Fruit fly (Drosophila melanogaster) Kc167 (cell line): ENCODE data around the gene CG42393.

ENCODE experiments used
- Myc ChIP-seq: fragments of >200 bp; optimal IDR thresholded peaks from 2 replicates; lab custom pipeline; 2017; ENCODE audit warnings: missing external identifiers
- Sin3A ChIP-seq: fragments of >200 bp; optimal IDR thresholded peaks from 2 replicates; lab custom pipeline; 2018; ENCODE audit warnings: missing external identifiers
- h ChIP-seq: fragments of >200 bp; optimal IDR thresholded peaks from 3 replicates; lab custom pipeline; 2018; ENCODE audit warnings: missing external identifiers
- insv ChIP-seq: fragments of >200 bp; optimal IDR thresholded peaks from 3 replicates; lab custom pipeline; 2018; ENCODE audit warnings: missing external identifiers
- psq ChIP-seq: fragments of >200 bp; optimal IDR thresholded peaks from 2 replicates; lab custom pipeline; 2017; ENCODE audit warnings: missing external identifiers
- ttk ChIP-seq: sonication (Bioruptor generic); optimal IDR thresholded peaks from 2 replicates; lab custom pipeline; 2017; ENCODE audit warnings: missing external identifiers

The CG42393 gene

DNA sequence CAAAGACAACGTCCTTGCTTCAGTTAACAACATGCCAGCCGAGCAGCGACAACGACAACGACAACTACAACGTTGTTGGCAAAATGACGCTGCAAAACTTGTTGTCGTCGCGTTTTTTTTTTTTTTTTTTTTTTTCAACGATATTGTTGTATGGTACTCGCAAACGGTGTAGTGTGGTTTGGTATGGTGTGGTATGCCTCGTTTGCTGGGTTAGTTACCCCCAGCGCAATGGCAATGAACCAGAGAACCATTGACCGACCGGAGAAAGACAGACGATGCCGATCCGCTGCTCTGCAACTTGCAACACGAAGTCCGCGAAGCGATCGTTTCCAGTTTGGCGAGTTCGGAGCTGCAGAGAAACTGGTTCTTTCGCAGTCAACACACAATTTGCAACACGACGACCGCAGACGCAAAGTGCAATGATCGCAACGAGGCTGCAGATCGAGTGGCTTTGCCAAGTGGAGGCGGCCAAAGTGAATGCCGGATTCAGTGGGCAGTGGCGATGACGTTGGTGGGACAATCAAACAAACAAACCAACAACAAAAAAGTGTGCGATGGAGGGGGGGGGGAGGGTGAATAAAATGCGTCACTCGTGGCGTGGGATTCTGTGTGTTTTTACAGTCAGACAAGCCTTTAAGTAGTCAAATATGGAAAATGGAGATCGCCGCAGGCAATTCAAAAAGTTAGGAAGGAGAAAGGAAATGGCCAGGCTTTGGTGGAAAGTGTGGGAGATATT, 29.2 kb upstream of the CG42393 start:
- no peak for TF ChIP-seq h
- no peak for TF ChIP-seq insv (lab: Kevin White, UChicago)
- no peak for TF ChIP-seq psq (lab: Kevin White, UChicago)
- no peak for TF ChIP-seq Sin3A (lab: Kevin White, UChicago)
- no peak for TF ChIP-seq Myc (lab: Kevin White, UChicago)
- no peak for TF ChIP-seq ttk (lab: Kevin White, UChicago)

DNA sequence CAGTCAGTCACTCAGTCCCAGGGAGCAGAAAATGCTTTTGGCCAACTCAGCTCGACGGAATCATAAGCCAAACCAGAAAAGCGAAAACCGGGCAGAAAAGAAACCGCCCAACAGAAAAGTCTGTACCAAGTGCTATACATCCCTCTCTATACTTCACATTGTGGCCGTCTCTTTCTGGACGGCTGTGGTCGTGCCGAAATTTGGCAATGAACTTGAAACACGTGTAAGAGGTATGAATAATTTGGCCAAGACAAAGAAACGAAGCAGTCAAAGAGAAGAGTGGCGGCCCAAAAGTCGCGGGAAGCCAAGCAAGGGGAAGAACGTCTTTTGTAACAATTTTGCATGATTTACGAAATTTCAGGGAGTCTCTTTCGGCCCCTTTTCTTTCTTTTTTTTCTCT, 28.2 kb upstream of the CG42393 start:
- TF ChIP-seq insv (lab: Kevin White, UChicago) (no peak), h (no peak), Myc (lab: Kevin White, UChicago) (no peak), psq (lab: Kevin White, UChicago) (no peak), ttk (lab: Kevin White, UChicago) (no peak), Sin3A (lab: Kevin White, UChicago) (no peak)

DNA sequence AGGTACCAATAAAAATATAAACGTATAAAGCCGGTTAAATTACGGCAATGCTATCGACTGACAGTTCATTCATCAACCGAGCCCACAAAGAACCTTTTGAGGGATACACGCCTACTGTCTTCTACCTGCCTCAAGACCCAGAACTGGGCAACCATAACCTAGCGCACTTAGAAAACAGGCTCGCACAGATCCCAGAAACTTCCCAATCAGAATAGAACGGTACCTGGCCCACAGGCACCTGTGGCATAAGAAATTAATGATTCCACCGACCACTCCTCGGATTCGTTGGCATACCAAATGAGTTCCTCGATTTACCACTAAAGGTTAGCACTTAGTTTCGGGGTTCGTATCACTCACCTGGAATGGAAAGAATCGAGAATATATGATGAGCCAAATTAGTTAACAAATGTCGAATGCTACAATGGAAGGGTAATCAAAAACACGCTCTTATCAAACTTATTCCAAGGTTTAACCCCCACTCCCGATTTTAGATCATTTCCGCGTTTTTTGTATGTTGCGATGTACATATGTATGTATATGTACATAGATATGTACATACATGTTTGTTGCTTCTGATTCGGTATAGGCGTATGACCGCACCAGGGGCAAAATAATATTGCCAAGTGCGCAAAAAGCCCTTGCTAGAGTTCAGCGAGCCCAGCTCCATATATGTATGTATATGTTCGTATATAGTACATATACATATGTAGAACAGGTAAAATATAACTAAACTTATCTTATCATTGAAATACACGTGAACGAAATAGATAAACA, 27.2 kb upstream of the CG42393 start:
- TF ChIP-seq psq (lab: Kevin White, UChicago) (no peak), Sin3A (lab: Kevin White, UChicago) (no peak), insv (lab: Kevin White, UChicago) (no peak), Myc (lab: Kevin White, UChicago) (no peak), h (no peak), ttk (lab: Kevin White, UChicago) (no peak)

DNA sequence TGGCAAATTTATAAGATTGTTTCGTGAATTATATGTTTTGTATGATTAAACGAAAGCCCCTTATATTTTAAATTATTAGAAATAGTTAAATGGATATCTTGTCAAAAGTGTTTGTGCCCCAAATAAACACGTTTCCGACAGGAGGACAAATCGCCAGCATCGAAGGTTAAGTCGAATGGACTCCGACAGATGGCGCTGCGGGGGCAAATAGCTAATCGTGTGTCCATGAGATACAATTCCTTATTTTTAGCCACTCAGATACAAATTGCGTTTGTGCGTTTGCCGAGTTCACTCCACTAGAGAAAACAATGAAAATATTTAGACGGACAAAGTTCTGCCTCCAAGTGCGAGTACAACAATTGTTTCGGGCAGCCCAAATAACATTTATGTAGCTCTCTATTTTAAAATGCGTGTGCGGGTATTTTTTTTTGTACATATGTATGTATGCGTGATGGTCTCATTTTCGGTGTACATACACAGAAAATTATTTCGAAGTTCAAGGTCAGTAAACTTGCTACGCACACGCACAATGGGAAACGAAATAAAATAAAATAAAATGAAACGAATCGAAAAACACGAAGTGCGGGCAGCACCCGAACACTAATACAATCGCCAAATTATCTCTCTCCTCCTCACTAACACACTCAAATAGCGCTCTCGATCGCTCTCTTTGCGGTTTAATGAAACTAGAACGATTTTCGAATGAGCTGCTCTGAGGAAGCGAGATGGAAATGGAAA, 26.3 kb upstream of the CG42393 start:
- TF ChIP-seq psq (lab: Kevin White, UChicago) (no peak), Sin3A (lab: Kevin White, UChicago) (no peak), h (no peak), Myc (lab: Kevin White, UChicago) (no peak), insv (lab: Kevin White, UChicago) (no peak), ttk (lab: Kevin White, UChicago) (no peak)

DNA sequence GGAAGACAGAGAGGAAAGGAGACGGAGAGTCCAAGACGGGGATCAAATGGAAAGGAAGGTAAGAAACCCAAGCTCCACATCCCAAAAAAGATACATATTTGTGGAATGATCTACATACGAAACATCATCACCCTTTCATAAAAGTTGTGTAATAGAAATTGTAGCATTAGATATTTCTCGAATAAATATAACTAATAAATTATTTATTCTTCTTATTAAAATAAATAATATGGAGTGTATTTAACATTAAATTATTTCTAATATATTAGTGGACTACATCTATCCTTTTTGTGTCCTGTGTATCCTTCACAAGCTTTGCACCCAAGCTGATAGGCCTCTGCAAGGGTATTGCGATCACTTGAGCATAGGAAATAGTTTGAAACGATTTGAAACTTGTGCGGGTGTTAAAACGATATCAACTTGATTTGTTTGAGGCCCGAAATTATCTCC, 25.7 kb upstream of the CG42393 start:
- TF ChIP-seq Sin3A (lab: Kevin White, UChicago): no peak
- TF ChIP-seq insv (lab: Kevin White, UChicago): no peak
- TF ChIP-seq Myc (lab: Kevin White, UChicago): no peak
- TF ChIP-seq ttk (lab: Kevin White, UChicago): no peak
- TF ChIP-seq psq (lab: Kevin White, UChicago): no peak
- TF ChIP-seq h: no peak

DNA sequence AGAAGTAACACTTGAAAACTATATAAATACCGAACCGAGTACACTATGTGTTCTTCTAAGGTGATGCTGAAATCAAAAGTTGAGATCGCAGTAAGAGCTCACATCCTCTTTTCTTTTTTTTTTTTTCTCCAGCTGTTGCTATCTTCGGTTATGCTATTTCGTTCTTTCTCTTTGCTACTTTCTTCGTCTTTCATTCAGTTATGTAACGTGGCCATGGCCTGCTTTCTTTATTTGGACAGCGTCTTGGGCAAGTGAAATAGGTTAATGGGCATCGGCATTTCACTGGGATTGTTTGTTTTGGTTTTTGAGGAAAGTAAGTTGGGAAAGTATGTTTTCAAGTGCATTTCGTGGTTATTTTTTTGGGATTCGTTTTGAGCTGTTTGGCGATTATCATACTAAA, 24.9 kb upstream of the CG42393 start:
- TF ChIP-seq Myc (lab: Kevin White, UChicago) (no peak), Sin3A (lab: Kevin White, UChicago) (no peak), ttk (lab: Kevin White, UChicago) (no peak), h (no peak)

DNA sequence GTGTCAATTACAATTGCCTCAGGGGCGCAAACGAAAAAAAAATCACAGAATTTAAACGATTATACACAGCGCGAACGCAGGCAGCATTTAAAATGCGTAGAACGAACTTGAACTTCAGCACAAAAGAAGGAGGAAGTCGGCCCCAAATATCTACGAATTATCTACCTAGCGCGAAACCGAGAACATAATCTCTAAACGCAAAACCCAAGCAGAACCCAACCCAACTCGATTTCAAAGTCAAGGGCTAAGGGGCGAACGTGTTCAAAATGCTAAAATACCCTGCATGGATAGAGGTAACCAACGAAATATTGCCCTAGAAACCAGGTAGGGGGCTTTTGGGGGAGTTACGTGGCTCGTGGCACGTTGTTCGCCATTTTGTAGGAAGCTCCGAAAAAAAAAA, 24.0 kb upstream of the CG42393 start:
- TF ChIP-seq Sin3A (lab: Kevin White, UChicago): no peak

DNA sequence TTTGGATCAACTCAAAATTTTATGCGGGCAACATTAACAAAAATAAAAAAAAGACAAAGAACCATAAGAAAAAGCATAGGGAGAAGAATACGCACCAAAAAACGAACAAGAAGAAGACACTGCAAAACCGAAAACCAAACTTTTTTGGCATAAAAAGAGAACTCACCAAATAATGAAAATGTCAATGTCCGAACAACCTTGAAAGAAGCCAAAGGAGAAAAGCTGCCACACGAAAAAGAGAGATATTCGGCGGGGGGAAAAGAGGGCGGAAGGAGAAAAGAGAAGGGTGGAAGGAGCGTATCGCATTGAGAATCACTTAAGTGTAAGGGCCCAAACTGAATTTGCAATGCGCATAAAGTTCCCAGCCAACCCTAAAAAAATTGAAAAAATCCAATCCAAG, 23.5 kb upstream of the CG42393 start:
- TF ChIP-seq psq (lab: Kevin White, UChicago) (no peak), h (no peak), ttk (lab: Kevin White, UChicago) (no peak), Sin3A (lab: Kevin White, UChicago) (no peak), Myc (lab: Kevin White, UChicago) (no peak), insv (lab: Kevin White, UChicago) (no peak)

DNA sequence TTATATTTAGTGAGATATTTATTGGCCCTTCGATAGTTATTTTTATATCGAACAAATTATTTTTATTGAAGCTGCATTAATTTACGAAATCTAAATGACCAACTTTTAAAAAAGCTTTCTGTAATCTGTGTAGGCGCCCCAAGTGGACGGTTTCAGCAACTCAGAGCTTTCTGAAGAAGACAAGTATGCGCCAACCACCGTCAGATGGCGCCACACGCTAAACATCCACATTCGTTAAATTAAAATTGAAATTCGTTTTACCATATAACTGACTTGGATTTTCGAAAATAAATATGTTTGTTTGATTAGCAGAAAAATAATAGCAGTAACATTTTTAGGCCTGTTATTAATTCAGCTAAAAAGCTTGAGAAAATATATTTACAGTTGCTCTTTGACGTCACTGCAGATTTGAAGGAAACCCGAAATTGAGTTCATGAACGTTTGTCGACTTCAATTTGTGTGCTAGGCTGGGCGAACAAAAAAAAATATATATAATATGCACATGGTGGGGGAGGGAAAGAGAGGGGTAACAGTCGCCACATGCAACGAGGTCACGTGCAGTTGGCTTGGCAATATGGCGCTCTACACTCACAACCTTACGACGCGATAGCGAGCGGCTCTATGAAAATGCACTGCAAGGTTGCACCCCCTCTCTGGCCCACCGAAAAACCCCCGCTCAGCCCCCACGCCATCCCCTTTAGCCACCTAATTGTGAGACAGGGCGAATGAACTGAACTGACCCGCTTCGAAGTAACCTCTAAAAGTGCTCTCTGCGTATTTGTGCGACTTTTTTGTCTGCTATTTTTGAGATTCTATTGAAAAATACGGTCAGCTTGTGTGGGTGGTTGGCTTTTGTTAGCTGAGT, 22.7 kb upstream of the CG42393 start:
- TF ChIP-seq Sin3A (lab: Kevin White, UChicago) (no peak), h (peak; percentile 88)

DNA sequence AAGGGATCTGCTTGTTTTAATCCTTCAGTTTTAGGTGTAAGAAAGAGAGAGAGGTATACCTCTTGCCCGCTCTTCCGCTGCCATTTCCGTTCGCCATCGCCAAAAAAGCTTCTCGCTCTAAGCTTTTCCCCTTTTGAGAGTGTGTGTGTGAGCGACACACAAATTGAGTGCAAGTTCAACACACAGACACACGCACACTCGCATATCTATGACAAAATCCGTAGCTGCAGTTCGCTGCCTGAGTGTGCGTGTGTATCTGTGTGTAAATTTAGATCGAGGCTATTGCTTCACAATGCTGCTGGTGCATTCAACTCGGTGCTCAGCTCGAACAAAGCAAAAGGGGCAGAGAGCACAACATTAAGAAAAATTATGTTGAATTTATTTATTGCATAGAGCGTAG, 21.6 kb upstream of the CG42393 start:
- TF ChIP-seq Sin3A (lab: Kevin White, UChicago) (no peak), ttk (lab: Kevin White, UChicago) (no peak), insv (lab: Kevin White, UChicago) (no peak), h (no peak), Myc (lab: Kevin White, UChicago) (no peak), psq (lab: Kevin White, UChicago) (no peak)

DNA sequence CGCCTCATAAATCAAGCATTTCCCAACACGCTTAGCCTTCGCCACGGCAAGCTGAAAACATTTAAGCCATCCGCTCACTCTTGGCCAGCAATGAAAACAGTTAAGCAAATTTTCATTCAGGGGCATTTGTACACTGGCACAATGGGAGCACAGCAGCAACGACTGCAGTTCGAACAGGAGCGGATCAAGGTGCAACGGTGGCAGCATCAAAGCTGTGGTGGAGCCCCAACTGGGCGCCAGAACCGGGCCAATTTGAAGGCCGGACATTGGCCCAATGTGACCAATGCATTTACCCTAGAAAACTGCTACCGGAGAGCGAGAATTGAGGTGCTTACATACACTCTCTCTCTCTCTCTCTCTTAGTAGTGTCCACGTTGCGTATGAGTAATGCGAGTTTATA, 20.6 kb upstream of the CG42393 start:
- no peak for TF ChIP-seq ttk (lab: Kevin White, UChicago)
- TF ChIP-seq h: no peak
